Worm (Caenorhabditis elegans) whole organism, L4 larva: ENCODE data around the gene B0454.5.
A peak's percentile ranks its signal among the peaks of the same experiment; 100 is the strongest.

Source experiments
- F10B5.3 ChIP-seq: sonication (generic microtip); optimal IDR thresholded peaks from 2 replicates; lab custom pipeline; 2016; ENCODE audit warnings: mild to moderate bottlenecking, missing genetic modification characterization, missing compliant biosample characterization
- R02D3.7 ChIP-seq: fragments of 150-350 bp; sonication (generic microtip); optimal IDR thresholded peaks from 3 replicates; lab custom pipeline; 2014; ENCODE audit warnings: missing biosample characterization, missing genetic modification characterization
- T26A8.4 ChIP-seq: fragments of 200-800 bp; sonication (Bioruptor generic); IDR thresholded peaks from 2 replicates; pipeline ENCODE4 v1.3.6; 2022; ENCODE audit warnings: missing genetic modification characterization, missing compliant biosample characterization
- Y48G9A.11 ChIP-seq: fragments of 200-800 bp; sonication (Bioruptor generic); IDR thresholded peaks from 2 replicates; pipeline ENCODE4 v1.3.6; 2022; ENCODE audit warnings: missing genetic modification reagents, missing genetic modification characterization, missing compliant biosample characterization
- Y5F2A.4 ChIP-seq: fragments of 200-800 bp; sonication (Bioruptor generic); optimal IDR thresholded peaks from 2 replicates; lab custom pipeline; 2018; ENCODE audit warnings: mild to moderate bottlenecking, missing genetic modification characterization, missing compliant biosample characterization
- Y75B8A.6 ChIP-seq: fragments of 200-800 bp; sonication (Bioruptor generic); IDR thresholded peaks from 2 replicates; pipeline ENCODE4 v1.3.6; 2022; ENCODE audit warnings: missing genetic modification reagents, missing genetic modification characterization, missing compliant biosample characterization
- aha-1 ChIP-seq: fragments of 150-350 bp; peaks from one replicate; lab custom pipeline; 2014; ENCODE audit warnings: missing biosample characterization, missing genetic modification characterization
- attf-4 ChIP-seq: sonication (generic microtip); optimal IDR thresholded peaks from 3 replicates; lab custom pipeline; 2017; ENCODE audit warnings: missing biosample characterization, missing genetic modification characterization
- ceh-28 ChIP-seq: fragments of 150-350 bp; optimal IDR thresholded peaks from 2 replicates; lab custom pipeline; 2014; ENCODE audit warnings: missing biosample characterization, missing genetic modification reagents, missing genetic modification characterization
- ceh-44 ChIP-seq: fragments of 200-800 bp; sonication (Bioruptor generic); IDR thresholded peaks from 2 replicates; pipeline ENCODE4 v1.3.6; 2022; ENCODE audit warnings: missing genetic modification reagents, missing genetic modification characterization, missing compliant biosample characterization
- ceh-62 ChIP-seq: sonication (generic microtip); optimal IDR thresholded peaks from 2 replicates; lab custom pipeline; 2017; ENCODE audit warnings: missing biosample characterization, missing genetic modification characterization
- ces-1 ChIP-seq: fragments of 150-350 bp; sonication (generic microtip); optimal IDR thresholded peaks from 4 replicates; lab custom pipeline; 2014; ENCODE audit warnings: missing biosample characterization, missing genetic modification reagents, missing genetic modification characterization
- cey-2 ChIP-seq: sonication (generic microtip); optimal IDR thresholded peaks from 3 replicates; lab custom pipeline; 2017; ENCODE audit warnings: missing genetic modification characterization, mild to moderate bottlenecking, missing compliant biosample characterization, antibody characterized with exemption, borderline replicate concordance; ENCODE audit not compliant: insufficient read depth
- ctbp-1 ChIP-seq: fragments of 200-800 bp; sonication (Bioruptor generic); IDR thresholded peaks from 2 replicates; pipeline ENCODE4 v1.3.6; 2022; ENCODE audit warnings: missing genetic modification reagents, missing genetic modification characterization, missing compliant biosample characterization
- daf-8 ChIP-seq: fragments of 200-800 bp; sonication (Bioruptor generic); IDR thresholded peaks from 2 replicates; pipeline ENCODE4 v1.3.6; 2022; ENCODE audit warnings: missing genetic modification characterization, missing compliant biosample characterization
- dmd-6 ChIP-seq: fragments of 200-800 bp; sonication (Bioruptor generic); IDR thresholded peaks from 2 replicates; pipeline ENCODE4 v1.3.6; 2022; ENCODE audit warnings: missing genetic modification reagents, missing genetic modification characterization, missing compliant biosample characterization
- dve-1 ChIP-seq: sonication (generic microtip); optimal IDR thresholded peaks from 2 replicates; lab custom pipeline; 2017; ENCODE audit warnings: antibody characterized with exemption, mild to moderate bottlenecking, missing genetic modification characterization, missing compliant biosample characterization; ENCODE audit not compliant: insufficient read depth
- hlh-11 ChIP-seq: fragments of 200-800 bp; sonication (Bioruptor generic); optimal IDR thresholded peaks from 2 replicates; lab custom pipeline; 2018; ENCODE audit warnings: mild to moderate bottlenecking, missing genetic modification characterization, missing compliant biosample characterization
- hlh-30 ChIP-seq: sonication (generic microtip); optimal IDR thresholded peaks from 2 replicates; lab custom pipeline; 2017; ENCODE audit warnings: antibody characterized with exemption, mild to moderate bottlenecking, missing genetic modification characterization, missing compliant biosample characterization; ENCODE audit not compliant: insufficient read depth
- jun-1 ChIP-seq: fragments of 150-350 bp; optimal IDR thresholded peaks from 2 replicates; lab custom pipeline; 2014; ENCODE audit warnings: missing biosample characterization, missing genetic modification reagents, missing genetic modification characterization
- lin-15B ChIP-seq: fragments of 150-350 bp; sonication (generic microtip); optimal IDR thresholded peaks from 3 replicates; lab custom pipeline; 2014; ENCODE audit warnings: missing biosample characterization, missing genetic modification characterization
- lir-3 ChIP-seq: sonication (generic microtip); optimal IDR thresholded peaks from 2 replicates; lab custom pipeline; 2016; ENCODE audit warnings: mild to moderate bottlenecking, missing genetic modification characterization, missing compliant biosample characterization
- lsy-2 ChIP-seq, 2 experiments: fragments of 150-350 bp in 1 of 2; sonication (generic microtip) in 1 of 2; optimal IDR thresholded peaks; 2 replicates each; lab custom pipeline; 2014 to 2017; ENCODE audit warnings: missing biosample characterization in 2 of 2, missing genetic modification characterization in 2 of 2
- mdl-1 ChIP-seq, 2 experiments: fragments of 150-350 bp in 1 of 2; sonication (generic microtip) in 1 of 2; optimal IDR thresholded peaks; 2 replicates each; lab custom pipeline; 2014 to 2017; ENCODE audit warnings: missing biosample characterization in 2 of 2, missing genetic modification characterization in 2 of 2
- mes-2 ChIP-seq: sonication (generic microtip); optimal IDR thresholded peaks from 2 replicates; lab custom pipeline; 2016; ENCODE audit warnings: missing genotype, mild to moderate bottlenecking, missing genetic modification characterization, missing compliant biosample characterization; ENCODE audit not compliant: poor library complexity, severe bottlenecking
- mxl-3 ChIP-seq: fragments of 200-800 bp; sonication (Bioruptor generic); optimal IDR thresholded peaks from 2 replicates; lab custom pipeline; 2018; ENCODE audit warnings: mild to moderate bottlenecking, missing genetic modification characterization, missing compliant biosample characterization
- nhr-10 ChIP-seq: fragments of 150-350 bp; optimal IDR thresholded peaks from 2 replicates; lab custom pipeline; 2014; ENCODE audit warnings: missing biosample characterization, missing genetic modification characterization
- nhr-41 ChIP-seq: fragments of 200-800 bp; sonication (Bioruptor generic); IDR thresholded peaks from 2 replicates; pipeline ENCODE4 v1.3.6; 2022; ENCODE audit warnings: missing genetic modification reagents, missing genetic modification characterization, missing compliant biosample characterization
- nhr-6 ChIP-seq: fragments of 150-350 bp; optimal IDR thresholded peaks from 2 replicates; lab custom pipeline; 2014; ENCODE audit warnings: missing biosample characterization, missing genetic modification characterization
- nhr-77 ChIP-seq: fragments of 150-350 bp; optimal IDR thresholded peaks from 2 replicates; lab custom pipeline; 2014; ENCODE audit warnings: missing biosample characterization, missing genetic modification characterization
- php-3 ChIP-seq: fragments of 200-800 bp; sonication (Bioruptor generic); IDR thresholded peaks from 2 replicates; pipeline ENCODE4 v1.3.6; 2022; ENCODE audit warnings: missing genetic modification reagents, missing genetic modification characterization, missing compliant biosample characterization
- rbr-2 ChIP-seq: sonication (generic microtip); optimal IDR thresholded peaks from 2 replicates; lab custom pipeline; 2016; ENCODE audit warnings: missing genotype, missing genetic modification characterization, missing compliant biosample characterization
- saeg-2 ChIP-seq: fragments of 200-800 bp; sonication (Bioruptor generic); IDR thresholded peaks from 2 replicates; pipeline ENCODE4 v1.3.6; 2022; ENCODE audit warnings: missing genetic modification reagents, missing genetic modification characterization, missing compliant biosample characterization
- set-16 ChIP-seq: fragments of 200-800 bp; sonication (Bioruptor generic); IDR thresholded peaks from 2 replicates; pipeline ENCODE4 v1.3.6; 2022; ENCODE audit warnings: missing genetic modification reagents, missing genetic modification characterization, missing compliant biosample characterization
- skn-1 ChIP-seq: fragments of 150-350 bp; optimal IDR thresholded peaks from 2 replicates; lab custom pipeline; 2014; ENCODE audit warnings: missing biosample characterization, missing genetic modification characterization
- spr-1 ChIP-seq: sonication (generic microtip); optimal IDR thresholded peaks from 2 replicates; lab custom pipeline; 2016; ENCODE audit warnings: mild to moderate bottlenecking, missing genetic modification characterization, missing compliant biosample characterization
- unc-130 ChIP-seq: sonication (generic microtip); optimal IDR thresholded peaks from 2 replicates; lab custom pipeline; 2016; ENCODE audit warnings: missing genetic modification reagents, missing genetic modification characterization, missing compliant biosample characterization
- zag-1 ChIP-seq: fragments of 150-350 bp; optimal IDR thresholded peaks from 2 replicates; lab custom pipeline; 2014; ENCODE audit warnings: missing biosample characterization, missing genetic modification characterization
- zfp-2 ChIP-seq: sonication (generic microtip); optimal IDR thresholded peaks from 2 replicates; lab custom pipeline; 2016; ENCODE audit warnings: mild to moderate bottlenecking, missing genetic modification characterization, missing compliant biosample characterization
- zfp-3 ChIP-seq: fragments of 200-800 bp; sonication (Bioruptor generic); conservative IDR thresholded peaks from 2 replicates; pipeline ENCODE4 v1.3.6; 2022; ENCODE audit warnings: missing genetic modification reagents, missing genetic modification characterization, missing compliant biosample characterization
- zip-11 ChIP-seq: fragments of 200-800 bp; sonication (Bioruptor generic); IDR thresholded peaks from 2 replicates; pipeline ENCODE4 v1.3.6; 2022; ENCODE audit warnings: missing genetic modification characterization, missing compliant biosample characterization
- zip-2 ChIP-seq: fragments of 150-350 bp; optimal IDR thresholded peaks from 2 replicates; lab custom pipeline; 2014; ENCODE audit warnings: missing biosample characterization, missing genetic modification characterization
- ztf-11 ChIP-seq: fragments of 150-350 bp; optimal IDR thresholded peaks from 2 replicates; lab custom pipeline; 2014; ENCODE audit warnings: missing biosample characterization, missing genetic modification characterization

Gene B0454.5

ce11 chrII:3068646-3069045, 30.0 kb downstream of the B0454.5 start:
- TF ChIP-seq hlh-11 (tag; lab: Kevin White, UChicago) (no peak), ceh-44 (GFP tag; lab: Robert Waterston, UW) (no peak), ztf-11 (tag; lab: Kevin White, UChicago) (no peak), aha-1 (tag; lab: Kevin White, UChicago) (peak; percentile 61), lir-3 (no peak), php-3 (no peak), nhr-77 (no peak), daf-8 (GFP tag; lab: Robert Waterston, UW) (no peak), skn-1 (tag; lab: Kevin White, UChicago) (no peak), ceh-62 (tag; lab: Kevin White, UChicago) (no peak), Y48G9A.11 (no peak), R02D3.7 (tag; lab: Kevin White, UChicago) (no peak), ceh-28 (tag; lab: Kevin White, UChicago) (peak; percentile 55), ces-1 (GFP tag; lab: Kevin White, UChicago) (no peak)

ce11 chrII:3070182-3070581, 31.5 kb downstream of the B0454.5 start:
- TF ChIP-seq dve-1 (tag; lab: Kevin White, UChicago) (no peak), nhr-10 (tag; lab: Kevin White, UChicago) (no peak), ceh-28 (tag; lab: Kevin White, UChicago) (peak; percentile 95), spr-1 (tag; lab: Kevin White, UChicago) (no peak)

- TF ChIP-seq unc-130 (GFP tag; lab: Kevin White, UChicago) (no peak), mes-2 (tag; lab: Kevin White, UChicago) (peak; percentile 35)
These were observed 32.5 kb downstream of the B0454.5 start, which contains the start of gene Y25C1A.7 for ce11 chrII:3071012-3071749. Gene Y25C1A.7, minus strand, starts transcription at chrII:3071062.

- TF ChIP-seq zip-2 (tag; lab: Kevin White, UChicago) (peak; percentile 68), daf-8 (GFP tag; lab: Robert Waterston, UW) (no peak), zip-11 (GFP tag; lab: Robert Waterston, UW) (no peak), zfp-3 (peak; percentile 85), dmd-6 (peak; percentile 83), unc-130 (GFP tag; lab: Kevin White, UChicago) (peak; percentile 35), hlh-11 (tag; lab: Kevin White, UChicago) (peak; percentile 89), hlh-30 (tag; lab: Kevin White, UChicago) (peak; percentile 92), cey-2 (no peak), saeg-2 (GFP tag; lab: Robert Waterston, UW) (0 out of 2 replicates have a peak, but pooled peaks have one; percentile 50), set-16 (GFP tag; lab: Robert Waterston, UW) (peak; percentile 55; the same call in 1 of the 2 replicates), attf-4 (tag; lab: Kevin White, UChicago) (no peak), mdl-1 (tag; optimal IDR thresholded peaks at IDR 0.05; lab: Kevin White, UChicago) (peak in 1 of 2 experiments; percentile 69), Y5F2A.4 (GFP tag; lab: Kevin White, UChicago) (peak; percentile 71), Y75B8A.6 (GFP tag; lab: Robert Waterston, UW) (no peak), R02D3.7 (tag; lab: Kevin White, UChicago) (no peak), ctbp-1 (GFP tag; lab: Robert Waterston, UW) (peak; percentile 85), Y48G9A.11 (0 out of 2 replicates have a peak, but pooled peaks have one; percentile 31), nhr-6 (tag; lab: Kevin White, UChicago) (peak; percentile 82), T26A8.4 (GFP tag; lab: Robert Waterston, UW) (peak; percentile 95), dve-1 (tag; lab: Kevin White, UChicago) (peak; percentile 95), jun-1 (tag; lab: Kevin White, UChicago) (peak; percentile 78), zag-1 (tag; lab: Kevin White, UChicago) (no peak), F10B5.3 (peak; percentile 87), nhr-41 (GFP tag; lab: Robert Waterston, UW) (no peak), lsy-2 (tag; optimal IDR thresholded peaks at IDR 0.05; lab: Kevin White, UChicago) (peak; percentile 99 to 100), nhr-10 (tag; lab: Kevin White, UChicago) (peak; percentile 2), zfp-2 (peak; percentile 47), mxl-3 (peak; percentile 63), php-3 (peak; percentile 89), rbr-2 (tag; lab: Kevin White, UChicago) (peak; percentile 92), lin-15B (tag; lab: Kevin White, UChicago) (no peak)
These were observed 38.3 kb downstream of the B0454.5 start, which contains the start of gene Y25C1A.8 for ce11 chrII:3076915-3077314. Gene Y25C1A.8, minus strand, starts transcription at chrII:3076959.
